Worm (Caenorhabditis elegans) whole organism, L4/young adult: ENCODE results near the gene Y51A2D.13.

Experiments used
- W03F9.2 ChIP-seq: fragments of 150-350 bp; optimal IDR thresholded peaks from 2 replicates; lab custom pipeline; 2014; ENCODE audit warnings: missing biosample characterization, missing genetic modification characterization
- him-1 ChIP-seq: sonication (generic microtip); optimal IDR thresholded peaks from 2 replicates; lab custom pipeline; 2016; ENCODE audit warnings: missing genotype, missing genetic modification reagents, missing genetic modification characterization, missing compliant biosample characterization

DNA sequence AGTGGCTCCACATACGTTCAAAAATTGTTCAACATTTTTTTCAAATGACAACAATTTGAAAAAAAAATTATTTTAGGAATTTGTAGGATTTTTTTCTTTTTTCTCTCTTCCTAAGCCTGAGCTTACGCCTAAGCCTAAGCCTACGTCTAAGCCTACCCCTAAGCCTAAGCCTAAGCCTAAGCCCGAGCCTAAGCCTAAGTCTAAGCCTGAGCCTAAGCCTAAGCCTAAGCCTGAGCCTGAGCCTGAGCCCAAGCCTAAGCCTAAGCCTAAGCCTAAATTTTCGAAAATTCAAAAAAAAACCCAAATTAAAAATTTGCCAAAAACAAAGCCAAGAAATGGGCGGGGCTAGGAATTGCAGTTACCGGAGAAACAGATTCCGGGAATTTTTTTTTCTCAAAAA is 18.2 kb upstream of the Y51A2D.13 start:
- TF ChIP-seq him-1 (tag; lab: Kevin White, UChicago) (no peak), W03F9.2 (no peak)
